Fruit fly (Drosophila melanogaster): ENCODE data around the gene Or1a.

DNA sequence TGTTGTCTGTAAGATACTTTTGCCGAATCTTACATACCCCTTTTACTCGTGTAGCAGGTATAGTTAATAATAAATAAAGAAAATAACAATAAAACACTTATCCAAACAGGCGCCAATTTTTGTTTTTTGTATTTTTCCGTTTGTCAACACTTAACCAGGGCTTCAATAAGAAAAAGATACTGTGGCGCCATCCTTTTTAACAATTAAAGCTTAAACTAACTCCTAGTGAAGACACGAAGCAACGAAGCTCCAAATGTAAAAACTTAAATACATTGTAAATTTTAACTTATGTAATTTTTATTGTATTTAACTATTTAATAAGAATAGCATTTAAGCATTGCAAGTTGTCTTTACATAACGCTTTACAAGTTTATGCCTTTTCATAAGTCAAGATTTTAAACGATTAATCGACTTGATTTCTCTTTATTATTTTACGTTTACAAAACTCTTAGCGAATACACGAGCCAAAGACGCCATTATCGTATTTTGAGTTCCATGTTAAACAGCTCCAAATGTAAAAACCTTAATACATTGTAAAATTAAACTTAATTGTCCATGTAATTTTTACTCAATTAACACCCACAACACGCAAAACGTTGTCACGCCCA is 21.8 kb downstream of the Or1a start:
- TF ChIP-seq cic (GFP tag; optimal IDR thresholded peaks at IDR 0.05) (no peak), cnc (optimal IDR thresholded peaks at IDR 0.05) (no peak), CG14711 (tag; optimal IDR thresholded peaks at IDR 0.05) (no peak), Mnt (GFP tag; optimal IDR thresholded peaks at IDR 0.05) (no peak), Crg-1 (GFP tag; optimal IDR thresholded peaks at IDR 0.05) (no peak), bab1 (GFP tag; optimal IDR thresholded peaks at IDR 0.05) (no peak), Clk (GFP tag; optimal IDR thresholded peaks at IDR 0.05) (no peak), CG7101 (tag; optimal IDR thresholded peaks at IDR 0.05) (no peak), kay (GFP tag; ENCODE audit: borderline replicate concordance) (no peak), CG12768 (GFP tag; optimal IDR thresholded peaks at IDR 0.05) (no peak), CG1620 (GFP tag; optimal IDR thresholded peaks at IDR 0.05) (peak; percentile 1), toe (GFP tag; optimal IDR thresholded peaks at IDR 0.05) (no peak), ovo (GFP tag; optimal IDR thresholded peaks at IDR 0.05) (no peak), CG5204 (GFP tag; optimal IDR thresholded peaks at IDR 0.05) (no peak)
